Fruit fly (Drosophila melanogaster) whole organism, embryonic: ENCODE data around the gene TTLL4B.
A peak's percentile ranks its signal among the peaks of the same experiment; 100 is the strongest.

Experiments
- Ada2b ChIP-seq: fragments of 200-800 bp; sonication (Bioruptor generic); IDR thresholded peaks from 2 replicates; pipeline ENCODE4 v1.3.6; 2022; ENCODE audit warnings: missing biosample characterization, missing genetic modification characterization
- CG12299 ChIP-seq: fragments of 200-800 bp; sonication (Bioruptor generic); optimal IDR thresholded peaks from 2 replicates; lab custom pipeline; 2018; ENCODE audit warnings: missing biosample characterization, mild to moderate bottlenecking, missing genetic modification characterization
- CG12744 ChIP-seq: fragments of 200-800 bp; sonication (Bioruptor generic); optimal IDR thresholded peaks from 2 replicates; lab custom pipeline; 2016; ENCODE audit warnings: missing biosample characterization, missing genetic modification characterization
- CG14050 ChIP-seq: fragments of 200-800 bp; sonication (Bioruptor generic); IDR thresholded peaks from 3 replicates; pipeline ENCODE4 v1.3.6; 2022; ENCODE audit warnings: missing biosample characterization, missing genetic modification characterization
- CG15601 ChIP-seq: fragments of 200-800 bp; sonication (Bioruptor generic); optimal IDR thresholded peaks from 3 replicates; lab custom pipeline; 2019; ENCODE audit warnings: missing biosample characterization, mild to moderate bottlenecking, missing genetic modification characterization, moderate library complexity
- CG16863 ChIP-seq: fragments of 200-800 bp; sonication (Bioruptor generic); optimal IDR thresholded peaks from 3 replicates; lab custom pipeline; 2016; ENCODE audit warnings: missing biosample characterization, missing genetic modification characterization
- CG17568 ChIP-seq: fragments of 200-800 bp; sonication (Bioruptor generic); optimal IDR thresholded peaks from 2 replicates; lab custom pipeline; 2018; ENCODE audit warnings: missing biosample characterization, mild to moderate bottlenecking, missing genetic modification characterization, moderate library complexity
- CG31224 ChIP-seq: fragments of 200-800 bp; sonication (Bioruptor generic); IDR thresholded peaks from 2 replicates; pipeline ENCODE4 v1.3.6; 2022; ENCODE audit warnings: missing biosample characterization, missing genetic modification characterization
- CG31441 ChIP-seq: fragments of 200-800 bp; sonication (Bioruptor generic); IDR thresholded peaks from 2 replicates; pipeline ENCODE4 v1.3.6; 2022; ENCODE audit warnings: missing biosample characterization, missing genetic modification characterization
- CG32767 ChIP-seq: fragments of 200-800 bp; sonication (Bioruptor generic); IDR thresholded peaks from 2 replicates; pipeline ENCODE4 v1.3.6; 2022; ENCODE audit warnings: missing biosample characterization, missing genetic modification characterization
- CG33213 ChIP-seq: fragments of 200-800 bp; sonication (Bioruptor generic); optimal IDR thresholded peaks from 3 replicates; lab custom pipeline; 2016; ENCODE audit warnings: missing biosample characterization, missing genetic modification characterization
- CG3847 ChIP-seq: fragments of 200-800 bp; sonication (Bioruptor generic); IDR thresholded peaks from 2 replicates; pipeline ENCODE4 v1.3.6; 2022; ENCODE audit warnings: missing biosample characterization, missing genetic modification characterization
- CG42726 ChIP-seq: fragments of 200-800 bp; sonication (Bioruptor generic); IDR thresholded peaks from 2 replicates; pipeline ENCODE4 v1.3.6; 2022; ENCODE audit warnings: missing biosample characterization, missing genetic modification characterization; ENCODE audit not compliant: partially characterized antibody
- CG43689 ChIP-seq: fragments of 200-800 bp; sonication (Bioruptor generic); IDR thresholded peaks from 2 replicates; pipeline ENCODE4 v1.3.6; 2022; ENCODE audit warnings: missing biosample characterization, missing genetic modification characterization
- CG4404 ChIP-seq: fragments of 200-800 bp; sonication (Bioruptor generic); IDR thresholded peaks from 2 replicates; pipeline ENCODE4 v1.3.6; 2022; ENCODE audit warnings: missing biosample characterization, missing genetic modification characterization
- CG4730 ChIP-seq: fragments of 200-800 bp; sonication (Bioruptor generic); IDR thresholded peaks from 2 replicates; pipeline ENCODE4 v1.3.6; 2022; ENCODE audit warnings: missing biosample characterization, missing genetic modification characterization
- CG6791 ChIP-seq: fragments of 200-800 bp; sonication (Bioruptor generic); IDR thresholded peaks from 3 replicates; pipeline ENCODE4 v1.3.6; 2022; ENCODE audit warnings: missing biosample characterization, missing genetic modification characterization; ENCODE audit not compliant: partially characterized antibody
- CG7987 ChIP-seq: fragments of 200-800 bp; sonication (Bioruptor generic); optimal IDR thresholded peaks from 2 replicates; lab custom pipeline; 2018; ENCODE audit warnings: missing biosample characterization, mild to moderate bottlenecking, missing genetic modification characterization, moderate library complexity
- Doc2 ChIP-seq: fragments of 200-800 bp; sonication (Bioruptor generic); IDR thresholded peaks from 2 replicates; pipeline ENCODE4 v1.3.6; 2022; ENCODE audit warnings: missing biosample characterization, missing genetic modification characterization
- Doc3 ChIP-seq: fragments of 200-800 bp; sonication (Bioruptor generic); IDR thresholded peaks from 3 replicates; pipeline ENCODE4 v1.3.6; 2022; ENCODE audit warnings: missing biosample characterization, missing genetic modification characterization; ENCODE audit not compliant: partially characterized antibody
- Gsc ChIP-seq: fragments of 200-800 bp; sonication (Bioruptor generic); IDR thresholded peaks from 2 replicates; pipeline ENCODE4 v1.3.6; 2022; ENCODE audit warnings: missing biosample characterization, missing genetic modification characterization
- H15 ChIP-seq: fragments of 200-800 bp; sonication (Bioruptor generic); IDR thresholded peaks from 3 replicates; pipeline ENCODE4 v1.3.6; 2022; ENCODE audit warnings: missing biosample characterization, missing genetic modification characterization
- Hsf ChIP-seq: fragments of 200-800 bp; sonication (Bioruptor generic); optimal IDR thresholded peaks from 3 replicates; lab custom pipeline; 2016; ENCODE audit warnings: missing biosample characterization, missing genetic modification characterization
- Max ChIP-seq: fragments of 200-800 bp; sonication (Bioruptor generic); optimal IDR thresholded peaks from 2 replicates; lab custom pipeline; 2016; ENCODE audit warnings: missing biosample characterization, mild to moderate bottlenecking, missing genetic modification characterization
- Mes4 ChIP-seq: fragments of 200-800 bp; sonication (Bioruptor generic); optimal IDR thresholded peaks from 2 replicates; lab custom pipeline; 2016; ENCODE audit warnings: missing biosample characterization, missing genetic modification characterization
- NC2β ChIP-seq: fragments of 200-800 bp; sonication (Bioruptor generic); optimal IDR thresholded peaks from 2 replicates; lab custom pipeline; 2016; ENCODE audit warnings: missing biosample characterization, missing genetic modification characterization
- Sox102F ChIP-seq: fragments of 200-800 bp; sonication (Bioruptor generic); optimal IDR thresholded peaks from 2 replicates; lab custom pipeline; 2018; ENCODE audit warnings: missing biosample characterization, mild to moderate bottlenecking, missing genetic modification characterization, moderate library complexity
- Vsx1 ChIP-seq: fragments of 200-800 bp; sonication (Bioruptor generic); optimal IDR thresholded peaks from 2 replicates; lab custom pipeline; 2017; ENCODE audit warnings: missing biosample characterization, mild to moderate bottlenecking, missing genetic modification characterization, missing genetic modification reagents
- YL-1 ChIP-seq: fragments of 200-800 bp; sonication (Bioruptor generic); optimal IDR thresholded peaks from 3 replicates; lab custom pipeline; 2017; ENCODE audit warnings: missing biosample characterization, mild to moderate bottlenecking, missing genetic modification characterization
- ab ChIP-seq: fragments of 200-800 bp; sonication (Bioruptor generic); optimal IDR thresholded peaks from 2 replicates; lab custom pipeline; 2016; ENCODE audit warnings: missing biosample characterization, missing genetic modification characterization
- az2 ChIP-seq: fragments of 200-800 bp; sonication (Bioruptor generic); optimal IDR thresholded peaks from 3 replicates; lab custom pipeline; 2016; ENCODE audit warnings: missing biosample characterization, missing genetic modification characterization
- ci ChIP-seq: fragments of 200-800 bp; sonication (Bioruptor generic); IDR thresholded peaks from 3 replicates; pipeline ENCODE4 v1.3.6; 2022; ENCODE audit warnings: missing biosample characterization, missing genetic modification characterization
- crp ChIP-seq, 2 experiments: fragments of 200-800 bp; sonication (Bioruptor generic); optimal IDR thresholded peaks; 2 replicates in 1 of 2; 3 replicates in 1 of 2; lab custom pipeline; 2017; ENCODE audit warnings: missing biosample characterization in 2 of 2, missing genetic modification characterization in 2 of 2, mild to moderate bottlenecking in 1 of 2, moderate library complexity in 1 of 2
- cwo ChIP-seq: fragments of 200-800 bp; sonication (Bioruptor generic); optimal IDR thresholded peaks from 3 replicates; lab custom pipeline; 2017; ENCODE audit warnings: missing biosample characterization, missing genetic modification characterization, mild to moderate bottlenecking, moderate library complexity, missing genetic modification reagents
- fd3F ChIP-seq: fragments of 200-800 bp; sonication (Bioruptor generic); optimal IDR thresholded peaks from 2 replicates; lab custom pipeline; 2018; ENCODE audit warnings: missing biosample characterization, mild to moderate bottlenecking, missing genetic modification characterization, moderate library complexity
- fru ChIP-seq: fragments of >200 bp; optimal IDR thresholded peaks from 2 replicates; lab custom pipeline; 2017
- gsb-n ChIP-seq: fragments of 200-800 bp; sonication (Bioruptor generic); optimal IDR thresholded peaks from 3 replicates; lab custom pipeline; 2018; ENCODE audit warnings: missing biosample characterization, mild to moderate bottlenecking, missing genetic modification characterization
- her ChIP-seq: fragments of 200-800 bp; sonication (Bioruptor generic); optimal IDR thresholded peaks from 2 replicates; lab custom pipeline; 2016; ENCODE audit warnings: missing biosample characterization, missing genetic modification characterization
- lilli ChIP-seq: fragments of 200-800 bp; sonication (Bioruptor generic); optimal IDR thresholded peaks from 3 replicates; lab custom pipeline; 2016; ENCODE audit warnings: missing biosample characterization, missing genetic modification characterization
- prd ChIP-seq, 3 experiments: fragments of >200 bp in 2 of 3; fragments of 200-800 bp in 1 of 3; sonication (Bioruptor generic) in 1 of 3; optimal IDR thresholded peaks in 2 of 3; IDR thresholded peaks in 1 of 3; 2 replicates in 2 of 3; 3 replicates in 1 of 3; pipeline versions ENCODE4 v1.3.6 to Lab custom; 2017 to 2022; ENCODE audit warnings: missing biosample characterization in 1 of 3, missing genetic modification characterization in 1 of 3
- ro ChIP-seq: fragments of 200-800 bp; sonication (Bioruptor generic); IDR thresholded peaks from 2 replicates; pipeline ENCODE4 v1.3.6; 2022; ENCODE audit warnings: missing biosample characterization, missing genetic modification characterization
- run ChIP-seq: fragments of 200-800 bp; sonication (Bioruptor generic); optimal IDR thresholded peaks from 3 replicates; lab custom pipeline; 2018; ENCODE audit warnings: missing biosample characterization, mild to moderate bottlenecking, missing genetic modification characterization
- sisA ChIP-seq: fragments of 200-800 bp; sonication (Bioruptor generic); IDR thresholded peaks from 2 replicates; pipeline ENCODE4 v1.3.6; 2022; ENCODE audit warnings: missing biosample characterization, missing genetic modification characterization
- slbo ChIP-seq: fragments of 200-800 bp; sonication (Bioruptor generic); IDR thresholded peaks from 2 replicates; pipeline ENCODE4 v1.3.6; 2022; ENCODE audit warnings: missing biosample characterization, missing genetic modification characterization
- sna ChIP-seq: fragments of 200-800 bp; sonication (Bioruptor generic); IDR thresholded peaks from 2 replicates; pipeline ENCODE4 v1.3.6; 2022; ENCODE audit warnings: missing biosample characterization, missing genetic modification characterization; ENCODE audit not compliant: partially characterized antibody
- sqz ChIP-seq: fragments of 200-800 bp; sonication (Bioruptor generic); optimal IDR thresholded peaks from 3 replicates; lab custom pipeline; 2018; ENCODE audit warnings: missing biosample characterization, mild to moderate bottlenecking, missing genetic modification characterization
- tio ChIP-seq: fragments of 200-800 bp; sonication (Bioruptor generic); optimal IDR thresholded peaks from 2 replicates; lab custom pipeline; 2017; ENCODE audit warnings: missing biosample characterization, missing genetic modification characterization, inconsistent platforms
- trem ChIP-seq: fragments of 200-800 bp; optimal IDR thresholded peaks from 3 replicates; lab custom pipeline; 2019; ENCODE audit warnings: missing biosample characterization, mild to moderate bottlenecking, missing genetic modification characterization, moderate library complexity
- tx ChIP-seq: fragments of 200-800 bp; sonication (Bioruptor generic); optimal IDR thresholded peaks from 2 replicates; lab custom pipeline; 2016; ENCODE audit warnings: missing biosample characterization, missing genetic modification characterization
- usp ChIP-seq: fragments of >200 bp; optimal IDR thresholded peaks from 2 replicates; lab custom pipeline; 2017; ENCODE audit warnings: missing biosample characterization, missing genetic modification characterization
- zfh1 ChIP-seq: fragments of 200-800 bp; sonication (Bioruptor generic); IDR thresholded peaks from 3 replicates; pipeline ENCODE4 v1.3.6; 2022; ENCODE audit warnings: missing biosample characterization, missing genetic modification characterization
- zfh2 ChIP-seq: fragments of 200-800 bp; sonication (Bioruptor generic); optimal IDR thresholded peaks from 2 replicates; lab custom pipeline; 2016; ENCODE audit warnings: missing biosample characterization, missing genetic modification characterization

TTLL4B gene

DNA sequence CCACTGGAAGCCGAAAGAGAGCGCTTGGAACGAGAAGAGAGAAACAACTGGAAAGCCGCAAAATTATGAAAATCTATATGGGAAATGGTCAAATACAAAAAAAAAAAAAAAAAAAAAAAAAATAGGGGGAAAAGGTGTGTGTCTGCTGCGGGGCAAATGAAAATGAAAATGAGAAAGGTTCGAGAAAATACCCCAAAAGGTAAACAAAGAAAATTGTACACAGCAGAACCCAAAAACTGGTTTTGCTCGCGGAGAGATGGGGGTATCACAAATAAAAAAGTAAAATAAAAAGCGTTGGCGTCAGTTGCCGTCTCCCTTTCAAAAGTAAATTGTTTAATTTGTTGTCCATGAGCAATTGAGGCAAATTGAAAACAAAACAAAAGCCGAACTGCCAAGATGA is 25.7 kb downstream of the TTLL4B start (continued):
- TF ChIP-seq fd3F (no peak), CG15601 (tag; lab: Kevin White, UChicago) (peak; percentile 59), CG7987 (no peak), Doc2 (GFP tag; lab: Robert Waterston, UW) (no peak), CG4730 (GFP tag; lab: Robert Waterston, UW) (no peak), crp (GFP tag; optimal IDR thresholded peaks at IDR 0.05; lab: Kevin White, UChicago) (no peak), tio (GFP tag; lab: Kevin White, UChicago) (no peak), her (GFP tag; lab: Kevin White, UChicago) (no peak), CG16863 (GFP tag; lab: Kevin White, UChicago) (no peak), Hsf (GFP tag; lab: Kevin White, UChicago) (no peak), CG12744 (GFP tag; lab: Kevin White, UChicago) (no peak), usp (GFP tag; lab: Kevin White, UChicago) (no peak), CG31441 (peak; percentile 19; the same call in 1 of the 2 replicates), az2 (GFP tag; lab: Kevin White, UChicago) (no peak), tx (no peak), CG3847 (GFP tag; lab: Robert Waterston, UW) (no peak), CG4404 (no peak), slbo (GFP tag; lab: Robert Waterston, UW) (no peak), CG43689 (no peak), prd (optimal IDR thresholded peaks at IDR 0.05; lab: Kevin White, UChicago) (no peak), prd (GFP tag; IDR thresholded peaks at IDR 0.05; lab: Robert Waterston, UW) (no peak), ro (no peak), Vsx1 (GFP tag; lab: Kevin White, UChicago) (no peak), run (tag; lab: Kevin White, UChicago) (no peak), NC2β (GFP tag; lab: Kevin White, UChicago) (no peak), Max (GFP tag; lab: Kevin White, UChicago) (no peak), lilli (GFP tag; lab: Kevin White, UChicago) (no peak), ab (GFP tag; lab: Kevin White, UChicago) (no peak), YL-1 (GFP tag; lab: Kevin White, UChicago) (peak; percentile 19), Gsc (GFP tag; lab: Robert Waterston, UW) (no peak), H15 (GFP tag; lab: Robert Waterston, UW) (no peak), Sox102F (no peak), fru (lab: Kevin White, UChicago) (no peak), cwo (GFP tag; lab: Kevin White, UChicago) (no peak), zfh1 (GFP tag; lab: Robert Waterston, UW) (peak; percentile 12; the same call in 1 of the 3 replicates), Ada2b (GFP tag; lab: Robert Waterston, UW) (no peak), zfh2 (GFP tag; lab: Kevin White, UChicago) (no peak), gsb-n (tag; lab: Kevin White, UChicago) (no peak), ci (GFP tag; lab: Robert Waterston, UW) (0 out of 3 replicates have a peak, but pooled peaks have one; percentile 12), CG17568 (GFP tag; lab: Kevin White, UChicago) (no peak), CG32767 (GFP tag; lab: Robert Waterston, UW) (no peak), CG14050 (GFP tag; lab: Robert Waterston, UW) (no peak), sisA (GFP tag; lab: Robert Waterston, UW) (no peak), CG12299 (tag; lab: Kevin White, UChicago) (no peak), CG6791 (GFP tag; lab: Robert Waterston, UW) (no peak), Doc3 (GFP tag; lab: Robert Waterston, UW) (no peak), sna (no peak), CG31224 (GFP tag; lab: Robert Waterston, UW) (no peak), Mes4 (GFP tag; lab: Kevin White, UChicago) (peak; percentile 14), sqz (GFP tag; lab: Kevin White, UChicago) (peak; percentile 86), CG33213 (no peak), CG42726 (no peak), trem (tag; lab: Kevin White, UChicago) (no peak)
